Fruit fly (Drosophila melanogaster): ENCODE measurements around the gene CG4459.

CG4459 gene

DNA sequence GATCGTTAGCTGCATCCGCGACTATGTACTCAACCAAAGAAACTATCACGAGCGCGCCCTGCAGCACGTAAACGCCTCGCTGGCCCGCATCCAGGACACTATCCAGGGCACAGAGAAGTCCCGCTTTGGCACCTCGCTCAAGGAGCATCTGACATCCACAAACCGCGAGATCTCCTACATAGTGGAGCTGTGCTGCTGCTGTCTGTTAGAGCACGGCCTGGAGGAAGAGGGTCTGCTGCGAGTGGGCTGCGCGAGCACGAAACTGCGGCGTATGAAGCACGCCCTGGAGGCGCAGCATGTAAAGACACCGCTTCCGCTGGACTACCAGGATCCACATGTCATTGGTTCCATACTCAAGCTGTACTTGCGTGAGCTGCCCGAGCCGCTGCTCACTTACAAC lies 17.4 kb downstream of the CG4459 start:
- TF ChIP-seq CG8478 (optimal IDR thresholded peaks at IDR 0.05), result no peak
- no peak for TF ChIP-seq CTCF (optimal IDR thresholded peaks at IDR 0.05)

DNA sequence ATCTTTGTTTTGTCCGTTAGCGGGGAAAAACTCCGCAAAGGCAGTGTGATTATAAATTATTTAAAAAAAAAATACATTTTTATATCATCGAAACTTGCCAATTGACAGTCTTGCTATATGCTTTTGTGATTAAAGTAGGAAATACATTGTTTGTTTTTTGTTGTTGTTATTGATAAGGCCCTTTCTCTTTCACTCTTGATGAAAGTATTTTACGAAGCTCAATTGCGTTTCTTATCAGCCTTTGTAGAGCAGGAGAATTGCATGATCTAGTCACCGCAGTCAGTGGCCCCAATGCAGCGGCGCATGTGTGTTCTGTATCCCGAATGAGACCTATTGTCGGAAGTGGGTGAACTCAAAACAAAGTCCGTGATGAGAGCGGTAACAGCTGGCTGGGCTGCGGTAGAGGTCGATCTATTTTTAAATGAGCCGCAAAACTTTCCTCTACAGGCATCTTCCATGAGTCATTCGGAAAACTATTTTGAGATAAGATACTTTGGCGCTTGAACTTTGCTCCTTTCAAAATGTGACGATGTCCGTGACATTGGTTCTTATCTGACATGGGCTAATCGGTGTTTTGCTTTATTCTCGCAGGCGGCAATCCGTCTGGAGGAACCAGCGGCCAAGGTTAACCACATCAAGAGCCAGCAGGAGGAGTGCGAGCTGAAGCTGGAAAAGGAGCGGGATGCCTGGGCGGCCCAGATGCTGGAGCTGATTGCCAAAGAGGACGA lies 18.0 kb downstream of the CG4459 start:
- TF ChIP-seq CTCF (optimal IDR thresholded peaks at IDR 0.05), result no peak
- TF ChIP-seq CG8478 (optimal IDR thresholded peaks at IDR 0.05), result no peak

DNA sequence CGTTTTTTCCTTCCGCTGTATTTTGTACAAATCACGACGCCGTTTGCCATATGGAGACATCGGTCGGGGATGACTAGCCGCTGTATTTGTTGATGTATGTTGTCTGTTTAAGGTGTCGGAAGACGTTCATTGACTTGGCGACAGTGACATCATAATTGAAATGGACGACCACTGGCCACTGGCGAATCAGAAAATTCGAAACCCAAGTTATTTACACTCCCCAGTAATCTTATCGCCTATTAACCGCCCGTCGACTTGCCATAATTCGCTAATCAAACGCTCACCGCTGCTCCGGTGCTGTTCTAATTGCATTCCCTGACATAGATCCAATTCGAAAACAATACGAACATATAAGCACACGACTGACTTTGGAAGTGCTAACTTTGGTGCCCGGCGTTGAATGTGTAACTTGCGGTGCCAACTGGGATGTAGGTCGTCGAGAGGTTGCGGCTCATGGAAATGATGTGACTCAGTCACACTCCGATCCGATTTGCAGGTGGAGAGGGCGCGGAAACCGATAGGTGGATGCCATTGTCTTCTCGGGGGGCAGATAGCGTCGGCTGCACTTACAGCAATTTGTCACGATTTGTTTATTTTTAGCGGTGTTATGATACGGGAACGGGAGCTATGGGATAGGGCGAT lies 18.8 kb downstream of the CG4459 start:
- TF ChIP-seq CG8478 (optimal IDR thresholded peaks at IDR 0.05), result no peak
- no peak for TF ChIP-seq CTCF (optimal IDR thresholded peaks at IDR 0.05)

DNA sequence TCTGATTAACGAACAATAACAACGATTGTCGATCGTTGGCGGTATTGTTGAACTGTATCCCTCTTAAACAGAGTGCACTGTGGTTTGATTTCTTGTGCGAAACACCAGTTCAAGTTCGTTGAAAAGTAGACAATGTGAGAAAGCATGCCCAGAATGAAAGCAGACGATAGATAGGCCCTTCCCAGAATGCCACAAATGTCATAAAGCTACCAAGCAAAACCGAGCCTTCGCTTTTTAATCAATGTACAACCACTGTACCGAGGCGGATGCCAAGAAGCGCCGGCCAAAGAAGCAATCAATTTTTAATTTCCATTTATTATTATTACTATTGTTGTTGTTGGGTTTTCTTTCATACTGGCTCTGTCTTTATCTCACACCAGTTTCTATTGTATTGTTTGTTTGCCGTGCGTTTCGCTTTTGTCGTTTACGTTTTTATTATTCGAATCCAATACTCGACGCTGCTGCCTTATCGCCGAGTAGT lies 19.5 kb downstream of the CG4459 start:
- no peak for TF ChIP-seq CTCF (optimal IDR thresholded peaks at IDR 0.05)
- no peak for TF ChIP-seq CG8478 (optimal IDR thresholded peaks at IDR 0.05)

DNA sequence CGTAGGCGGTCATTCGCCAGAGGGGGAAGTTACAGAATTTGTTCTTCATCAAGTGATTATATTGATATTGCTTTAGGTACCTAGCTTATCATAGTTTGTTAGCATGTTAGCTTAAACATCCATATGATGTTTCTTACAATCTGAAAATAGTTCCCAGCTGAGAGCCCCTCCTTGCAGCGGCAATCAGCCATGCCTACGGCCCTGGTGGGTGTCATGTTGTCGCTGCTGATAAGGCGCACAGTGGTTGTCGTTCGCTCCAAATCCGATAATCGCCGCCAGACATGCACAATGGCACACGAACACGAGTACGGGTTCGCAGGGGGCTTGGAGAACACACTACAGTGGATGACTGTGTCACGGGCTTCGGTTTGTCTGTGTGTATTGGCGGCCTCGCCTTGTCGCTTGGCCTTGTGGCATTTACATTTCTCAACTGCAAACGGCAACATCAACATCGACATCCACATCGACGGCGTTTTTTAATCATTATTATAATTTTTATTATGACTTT lies 22.5 kb downstream of the CG4459 start:
- TF ChIP-seq CTCF (optimal IDR thresholded peaks at IDR 0.05) (no peak), CG8478 (optimal IDR thresholded peaks at IDR 0.05) (no peak)

DNA sequence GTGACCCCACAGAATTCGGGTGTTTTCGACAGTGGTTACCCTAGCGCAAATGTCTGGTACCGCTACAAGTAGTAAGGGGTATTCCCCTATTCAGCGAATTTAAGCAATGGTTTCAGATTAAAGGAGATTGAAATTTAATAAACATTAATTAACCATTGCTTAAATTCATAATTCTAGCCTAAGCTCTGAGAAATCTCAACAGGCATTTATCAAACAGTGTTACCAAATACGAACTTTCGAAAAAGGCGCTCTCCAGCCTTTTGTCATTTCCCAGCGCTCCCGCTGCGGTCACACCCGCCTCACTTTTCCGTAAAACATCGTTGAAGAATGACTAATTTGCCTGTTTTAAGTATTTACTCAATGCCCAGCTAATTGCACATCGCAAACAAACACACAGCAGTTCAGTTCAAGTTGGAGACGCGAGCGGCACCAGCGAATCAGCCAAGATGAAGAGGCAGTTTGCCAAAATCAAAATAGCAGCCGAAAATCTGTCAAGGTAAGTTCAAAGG lies 23.5 kb downstream of the CG4459 start, which contains the start of the genes Surf6 and RhoGAP92B:
Surf6 (minus strand) TSS at position 4 of the 509 bp plus-strand sequence.
RhoGAP92B (plus strand) TSS at position 300 of the 509 bp plus-strand sequence.
- TF ChIP-seq CG8478 (optimal IDR thresholded peaks at IDR 0.05), result no peak
- TF ChIP-seq CTCF (optimal IDR thresholded peaks at IDR 0.05), result peak in 1 of 2 experiments; percentile 9

DNA sequence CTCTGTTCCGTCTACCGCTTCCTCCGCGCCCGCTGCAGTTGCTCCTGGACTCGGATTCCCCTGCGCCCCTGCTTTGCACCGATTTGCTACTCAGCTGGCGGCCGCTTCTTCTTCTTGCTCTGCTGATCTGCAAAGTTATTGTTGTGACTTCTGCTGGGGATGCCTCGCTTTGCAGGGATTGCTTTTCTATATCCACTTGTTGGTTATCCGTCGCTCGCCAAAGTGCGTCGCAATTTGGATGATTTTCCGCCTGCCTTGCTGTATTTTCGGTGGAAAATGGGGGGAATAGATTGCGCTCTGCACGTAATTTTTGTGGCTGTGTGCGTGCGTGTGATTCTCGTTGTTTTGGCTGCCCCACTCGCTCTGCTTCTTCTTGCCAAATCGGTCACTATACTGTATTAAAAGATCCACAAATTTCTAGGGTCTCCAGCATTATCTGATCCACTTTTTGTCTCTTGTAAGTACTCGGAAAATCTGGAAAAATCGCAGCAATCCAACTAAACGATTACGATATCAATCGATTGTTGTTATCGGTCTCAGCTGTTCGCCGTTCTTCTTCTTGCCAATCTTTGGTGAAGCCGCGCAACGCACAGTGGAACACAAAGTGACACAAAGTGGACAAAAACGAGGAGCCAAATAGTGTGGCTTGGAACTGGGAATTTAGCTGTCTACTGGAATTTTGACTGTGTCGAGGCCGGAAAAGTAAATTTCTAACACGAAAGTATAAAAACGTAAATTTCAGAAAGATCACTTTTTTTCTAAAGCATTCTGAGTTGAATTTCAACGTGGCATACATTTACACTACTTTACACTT lies 25.3 kb downstream of the CG4459 start, which contains the start of gene ClpX:
ClpX (minus strand) TSS at position 764 of the 814 bp plus-strand sequence.
- TF ChIP-seq CG8478 (optimal IDR thresholded peaks at IDR 0.05) (no peak), CTCF (optimal IDR thresholded peaks at IDR 0.05) (no peak)

DNA sequence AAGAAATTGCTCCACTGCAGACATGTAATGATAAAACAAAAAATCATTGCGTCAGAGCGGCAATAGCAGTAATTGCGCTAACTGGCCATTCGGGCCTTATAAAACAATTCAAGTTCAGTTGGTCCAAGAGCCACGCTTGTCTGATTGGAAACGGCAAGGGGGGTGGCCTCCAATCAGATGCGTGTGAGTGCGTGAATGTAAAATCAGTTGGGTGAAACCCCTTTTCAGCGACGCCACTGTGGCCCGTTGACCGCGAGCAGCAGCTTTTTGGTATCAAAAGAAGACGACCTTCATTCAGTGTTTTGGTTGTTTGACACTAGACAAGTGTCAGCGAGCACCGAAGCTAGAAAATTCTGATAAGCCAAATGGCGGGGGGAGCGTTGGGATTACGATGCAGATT lies 26.1 kb downstream of the CG4459 start:
- no peak for TF ChIP-seq CTCF (optimal IDR thresholded peaks at IDR 0.05)
- no peak for TF ChIP-seq CG8478 (optimal IDR thresholded peaks at IDR 0.05)

DNA sequence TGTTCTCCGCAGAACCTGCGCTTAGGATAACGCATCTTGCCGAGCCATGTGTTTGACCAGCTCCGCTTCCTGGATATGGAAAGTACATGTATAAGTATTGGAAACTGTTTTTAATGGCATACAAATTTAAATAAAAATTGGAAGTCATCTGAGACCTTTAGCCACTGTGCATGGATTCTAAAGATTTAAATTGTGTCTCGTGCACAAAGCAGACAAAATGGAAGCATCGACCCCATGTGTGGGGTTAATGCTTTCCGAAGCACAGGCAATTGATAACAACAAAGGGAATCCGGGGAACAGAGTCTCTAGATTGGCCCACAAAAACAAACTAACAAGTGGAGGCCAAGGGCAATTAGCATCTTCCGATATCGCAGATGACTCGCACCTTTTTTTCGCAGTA lies 26.7 kb downstream of the CG4459 start:
- no peak for TF ChIP-seq CG8478 (optimal IDR thresholded peaks at IDR 0.05)
- TF ChIP-seq CTCF (optimal IDR thresholded peaks at IDR 0.05), result no peak

DNA sequence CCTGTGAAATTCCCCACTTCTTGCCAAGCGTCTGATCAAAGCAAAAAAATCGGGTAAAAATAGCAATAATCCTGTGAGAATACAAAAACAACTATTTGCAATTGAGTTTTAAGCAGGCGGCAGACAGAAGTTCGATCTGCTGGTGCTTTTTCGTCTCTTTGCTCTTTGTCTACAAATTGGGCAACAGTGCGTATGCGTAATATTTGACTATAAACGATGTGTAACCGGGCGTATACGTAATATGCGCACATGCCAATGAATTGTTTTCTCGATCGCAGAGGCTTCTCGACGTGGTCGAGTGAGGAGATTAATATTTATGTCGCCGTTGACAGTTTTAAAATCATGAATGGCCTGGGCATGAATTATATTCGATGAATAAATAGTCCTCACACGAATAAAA lies 33.1 kb downstream of the CG4459 start:
- TF ChIP-seq CG8478 (optimal IDR thresholded peaks at IDR 0.05) (no peak), CTCF (optimal IDR thresholded peaks at IDR 0.05) (no peak)

DNA sequence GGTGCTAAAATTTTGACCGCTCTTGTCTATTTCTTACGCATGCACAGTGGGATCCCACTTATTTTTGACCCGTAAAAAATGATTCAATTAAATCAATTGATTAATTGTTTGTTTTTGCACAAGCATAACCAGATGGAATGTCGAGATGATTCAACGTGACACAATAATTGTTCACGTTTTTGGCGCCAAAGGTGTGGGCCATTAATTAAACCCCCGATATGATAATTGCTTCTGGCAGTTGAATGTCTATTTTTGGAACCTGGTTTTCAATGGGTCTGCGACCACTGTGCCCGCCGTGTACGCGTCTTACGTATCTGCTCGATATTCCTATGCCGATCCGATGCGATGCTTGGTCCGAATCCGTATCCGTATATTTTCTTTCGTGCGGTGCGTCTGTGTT lies 36.4 kb downstream of the CG4459 start:
- TF ChIP-seq CTCF (optimal IDR thresholded peaks at IDR 0.05) (no peak), CG8478 (optimal IDR thresholded peaks at IDR 0.05) (no peak)

DNA sequence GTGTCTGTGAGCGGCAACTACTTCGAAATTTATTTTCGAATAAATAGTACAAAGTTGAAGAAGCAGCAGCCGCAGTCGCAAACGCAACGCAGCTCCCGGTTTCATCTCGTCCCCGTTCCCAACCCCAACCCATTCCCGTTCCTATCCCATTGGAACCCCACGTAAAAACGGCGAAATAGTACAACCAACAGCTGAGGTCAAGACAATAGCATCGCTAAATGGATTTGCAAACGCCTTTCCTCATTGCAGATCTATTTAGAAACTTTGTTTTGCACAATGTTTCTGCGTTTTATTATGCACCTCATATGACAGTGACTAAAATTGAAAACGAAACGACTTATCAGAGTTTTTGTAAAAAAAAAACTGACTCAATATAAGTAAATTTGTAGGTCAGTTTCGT lies 37.1 kb downstream of the CG4459 start:
- no peak for TF ChIP-seq CTCF (optimal IDR thresholded peaks at IDR 0.05)
- no peak for TF ChIP-seq CG8478 (optimal IDR thresholded peaks at IDR 0.05)

DNA sequence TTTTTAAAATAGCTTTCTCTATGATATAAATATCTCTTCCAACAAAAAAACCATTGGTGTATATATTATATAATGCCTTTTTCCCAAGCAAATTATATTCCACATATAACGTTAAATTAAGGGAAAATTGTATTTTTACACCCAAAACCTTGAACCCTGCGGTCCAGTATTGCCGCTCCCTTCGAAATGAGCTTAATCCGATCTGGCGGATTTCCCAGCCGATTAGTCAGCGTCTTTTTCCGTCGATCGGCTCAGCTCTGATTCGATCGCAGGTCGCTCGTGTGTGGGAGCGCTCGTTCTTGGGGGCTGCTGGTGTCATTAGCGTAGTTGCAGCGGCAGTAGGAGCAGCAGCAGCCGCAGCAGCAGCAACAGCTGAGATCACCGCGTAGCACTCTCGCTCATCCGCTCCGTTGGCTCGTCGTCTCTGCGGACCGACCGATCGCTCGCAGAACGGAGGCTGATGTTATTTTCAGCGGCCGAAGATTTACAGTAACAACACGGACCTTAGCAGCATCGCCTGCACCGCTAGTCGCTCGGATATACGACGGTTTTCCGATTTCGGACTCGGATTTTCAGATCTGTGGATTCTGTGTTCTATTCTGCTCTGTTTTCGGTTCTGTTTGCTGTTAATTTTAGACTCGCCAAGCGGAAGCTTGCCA lies 38.0 kb downstream of the CG4459 start, which contains the start of gene CG4733:
CG4733 (plus strand) TSS at position 350 of the 659 bp plus-strand sequence.
- TF ChIP-seq CTCF (optimal IDR thresholded peaks at IDR 0.05) (no peak), CG8478 (optimal IDR thresholded peaks at IDR 0.05) (no peak)

DNA sequence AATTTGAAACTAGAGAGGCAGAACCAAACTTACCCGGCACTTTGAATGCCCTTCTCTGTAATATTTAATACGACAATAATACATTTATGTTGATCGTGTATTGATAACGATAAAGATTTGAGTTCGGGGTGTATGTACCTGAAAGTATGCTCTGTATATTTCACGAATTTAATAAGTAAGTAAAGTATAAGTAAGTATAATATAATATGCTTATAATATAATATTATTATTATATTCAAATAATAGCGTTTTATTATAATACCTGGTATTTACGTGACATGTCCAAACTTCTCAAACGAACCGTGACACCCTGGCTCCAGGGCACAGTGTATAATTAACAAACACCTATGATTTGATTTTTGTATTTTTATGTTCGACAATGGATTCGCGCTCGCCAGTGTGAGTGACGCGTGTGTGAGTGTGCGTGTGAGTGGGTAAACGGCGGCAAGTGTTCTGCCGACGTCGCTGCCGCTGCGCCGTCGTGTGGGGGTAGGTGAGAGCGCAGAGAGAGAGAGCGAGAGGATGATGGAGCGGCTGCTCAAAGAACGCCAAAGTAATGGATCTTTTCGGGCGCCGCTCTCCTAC lies 38.7 kb downstream of the CG4459 start:
- TF ChIP-seq CTCF (optimal IDR thresholded peaks at IDR 0.05), result no peak
- TF ChIP-seq CG8478 (optimal IDR thresholded peaks at IDR 0.05), result no peak

Measured in S2 (cell line).